Worm (Caenorhabditis elegans) whole organism, early embryonic: Measurements from ENCODE around the gene lin-49.

Experiments
- B0310.2 ChIP-seq: sonication (generic microtip); optimal IDR thresholded peaks from 2 replicates; lab custom pipeline; 2016; ENCODE audit warnings: mild to moderate bottlenecking, missing genetic modification characterization, missing compliant biosample characterization
- F13C5.2 ChIP-seq: sonication (generic microtip); optimal IDR thresholded peaks from 2 replicates; lab custom pipeline; 2017; ENCODE audit warnings: mild to moderate bottlenecking, missing genetic modification characterization, inconsistent platforms, missing compliant biosample characterization
- ama-1 ChIP-seq: fragments of 150-350 bp; optimal IDR thresholded peaks from 2 replicates; lab custom pipeline; 2014
- ceh-13 ChIP-seq: fragments of 200-800 bp; sonication (Bioruptor generic); optimal IDR thresholded peaks from 2 replicates; lab custom pipeline; 2018; ENCODE audit warnings: mild to moderate bottlenecking, missing genetic modification characterization, missing compliant biosample characterization
- ceh-36 ChIP-seq: sonication (generic microtip); optimal IDR thresholded peaks from 2 replicates; lab custom pipeline; 2016; ENCODE audit warnings: missing genetic modification characterization, inconsistent platforms, missing compliant biosample characterization
- ets-7 ChIP-seq: sonication (generic microtip); optimal IDR thresholded peaks from 2 replicates; lab custom pipeline; 2016; ENCODE audit warnings: missing genotype, missing genetic modification characterization, missing compliant biosample characterization
- hmbx-1 ChIP-seq: sonication (generic microtip); optimal IDR thresholded peaks from 2 replicates; lab custom pipeline; 2016; ENCODE audit warnings: mild to moderate bottlenecking, missing genetic modification characterization, missing compliant biosample characterization
- hmg-4 ChIP-seq: fragments of 200-800 bp; sonication (Bioruptor generic); optimal IDR thresholded peaks from 2 replicates; lab custom pipeline; 2018; ENCODE audit warnings: mild to moderate bottlenecking, missing genetic modification characterization, missing compliant biosample characterization
- hnd-1 ChIP-seq: sonication (generic microtip); optimal IDR thresholded peaks from 2 replicates; lab custom pipeline; 2016; ENCODE audit warnings: missing genetic modification characterization, missing compliant biosample characterization
- pes-1 ChIP-seq: fragments of 200-800 bp; sonication (Bioruptor generic); IDR thresholded peaks from 2 replicates; pipeline ENCODE4 v1.3.6; 2022; ENCODE audit warnings: missing genetic modification reagents, missing genetic modification characterization, missing compliant biosample characterization
- scrt-1 ChIP-seq: fragments of 200-800 bp; sonication (Bioruptor generic); IDR thresholded peaks from 2 replicates; pipeline ENCODE4 v1.3.6; 2022; ENCODE audit warnings: missing genetic modification characterization, missing compliant biosample characterization
- tbx-11 ChIP-seq: fragments of 200-800 bp; sonication (Bioruptor generic); IDR thresholded peaks from 2 replicates; pipeline ENCODE4 v1.3.6; 2022; ENCODE audit warnings: missing genetic modification characterization, missing compliant biosample characterization
- tra-4 ChIP-seq: sonication (generic microtip); optimal IDR thresholded peaks from 2 replicates; lab custom pipeline; 2017; ENCODE audit warnings: missing genetic modification characterization, missing compliant biosample characterization

DNA sequence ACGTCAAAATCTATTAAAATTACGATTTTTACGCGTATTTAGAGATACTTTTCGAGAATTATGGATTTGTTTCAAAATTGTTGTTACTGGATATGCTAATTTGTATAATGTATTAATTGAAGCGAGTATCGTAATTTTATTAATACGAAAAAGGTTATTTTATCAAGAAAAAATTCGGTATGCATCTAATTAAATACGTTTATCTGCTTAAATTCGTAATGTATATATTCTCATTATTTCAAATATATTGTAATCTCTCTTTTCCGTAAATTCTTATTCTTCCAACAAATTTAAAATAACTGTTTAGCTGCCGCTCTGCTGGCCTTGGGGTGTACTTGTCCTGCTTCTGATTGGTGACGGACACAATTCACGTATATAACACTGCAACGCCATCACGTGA, 10.6 kb downstream of the lin-49 start, which contains the start of gene dgk-4:
- no peak for TF ChIP-seq ama-1 (lab: Kevin White, UChicago)
- no peak for TF ChIP-seq ets-7 (tag; lab: Kevin White, UChicago)
- no peak for TF ChIP-seq tbx-11 (GFP tag; lab: Robert Waterston, UW)
- no peak for TF ChIP-seq tra-4 (tag; lab: Kevin White, UChicago)
- TF ChIP-seq scrt-1 (GFP tag; lab: Robert Waterston, UW) = no peak
- TF ChIP-seq hmg-4 (GFP tag; lab: Kevin White, UChicago) = no peak
- TF ChIP-seq pes-1 (GFP tag; lab: Robert Waterston, UW) = no peak
- TF ChIP-seq hmbx-1 (tag; lab: Kevin White, UChicago) = no peak
- no peak for TF ChIP-seq F13C5.2 (tag; lab: Kevin White, UChicago)
- TF ChIP-seq B0310.2 (tag; lab: Kevin White, UChicago) = no peak
- no peak for TF ChIP-seq ceh-13
- no peak for TF ChIP-seq hnd-1 (tag; lab: Kevin White, UChicago)
- no peak for TF ChIP-seq ceh-36
